Worm (Caenorhabditis elegans) whole organism, midembryonic: Measurements from ENCODE around the gene ZC204.13.

ENCODE experiments used
- T22C8.4 ChIP-seq: fragments of 200-800 bp; sonication (Bioruptor generic); IDR thresholded peaks from 2 replicates; pipeline ENCODE4 v1.3.6; 2022; ENCODE audit warnings: missing genetic modification characterization, missing compliant biosample characterization
- cog-1 ChIP-seq: sonication (generic microtip); optimal IDR thresholded peaks from 2 replicates; lab custom pipeline; 2016; ENCODE audit warnings: missing genetic modification characterization, missing compliant biosample characterization
- flt-1 ChIP-seq: fragments of 200-800 bp; sonication (Bioruptor generic); IDR thresholded peaks from 2 replicates; pipeline ENCODE4 v1.3.6; 2022; ENCODE audit warnings: missing genetic modification characterization, missing compliant biosample characterization
- klf-2 ChIP-seq: fragments of 200-800 bp; sonication (Bioruptor generic); conservative IDR thresholded peaks from 2 replicates; pipeline ENCODE4 v1.3.6; 2022; ENCODE audit warnings: missing genetic modification reagents, missing genetic modification characterization, missing compliant biosample characterization
- med-1 ChIP-seq: sonication (generic microtip); optimal IDR thresholded peaks from 2 replicates; lab custom pipeline; 2017; ENCODE audit warnings: missing genetic modification characterization, mild to moderate bottlenecking, missing compliant biosample characterization, antibody characterized with exemption, missing genetic modification reagents; ENCODE audit not compliant: insufficient read depth
- ref-1 ChIP-seq: fragments of 200-800 bp; sonication (Bioruptor generic); conservative IDR thresholded peaks from 2 replicates; pipeline ENCODE4 v1.3.6; 2022; ENCODE audit warnings: missing genetic modification reagents, missing genetic modification characterization, missing compliant biosample characterization
- tab-1 ChIP-seq: fragments of 200-800 bp; sonication (Bioruptor generic); IDR thresholded peaks from 2 replicates; pipeline ENCODE4 v1.3.6; 2022; ENCODE audit warnings: missing genetic modification characterization, missing compliant biosample characterization
- ztf-23 ChIP-seq: fragments of 200-800 bp; sonication (Bioruptor generic); IDR thresholded peaks from 2 replicates; pipeline ENCODE4 v1.3.6; 2022; ENCODE audit warnings: missing genetic modification reagents, missing genetic modification characterization, missing compliant biosample characterization
- ztf-29 ChIP-seq: fragments of 200-800 bp; sonication (Bioruptor generic); IDR thresholded peaks from 2 replicates; pipeline ENCODE4 v1.3.6; 2022; ENCODE audit warnings: missing genetic modification reagents, missing genetic modification characterization, missing compliant biosample characterization

- TF ChIP-seq flt-1 (GFP tag; lab: Robert Waterston, UW) (no peak), ztf-23 (GFP tag; lab: Robert Waterston, UW) (no peak), cog-1 (tag; lab: Kevin White, UChicago) (no peak), tab-1 (no peak), med-1 (GFP tag; lab: Kevin White, UChicago) (no peak), ztf-29 (GFP tag; lab: Robert Waterston, UW) (no peak), klf-2 (GFP tag; lab: Robert Waterston, UW) (no peak), ref-1 (no peak), T22C8.4 (GFP tag; lab: Robert Waterston, UW) (no peak)
Observed at ce11 chrII:1646199-1646598, 14.6 kb downstream of the ZC204.13 start, which contains the start of gene ZC204.17.
